Fruit fly (Drosophila melanogaster) whole organism, embryonic: Measurements from ENCODE around the gene KFase.

Experiments
- ATbp ChIP-seq: fragments of 200-800 bp; sonication (Bioruptor generic); optimal IDR thresholded peaks from 2 replicates; lab custom pipeline; 2017; ENCODE audit warnings: missing biosample characterization, mild to moderate bottlenecking, missing genetic modification characterization, missing genetic modification reagents
- Antp ChIP-seq: fragments of 200-800 bp; sonication (Bioruptor generic); optimal IDR thresholded peaks from 3 replicates; lab custom pipeline; 2016; ENCODE audit warnings: missing biosample characterization, missing genetic modification characterization
- Atf6 ChIP-seq: fragments of 200-800 bp; sonication (Bioruptor generic); IDR thresholded peaks from 2 replicates; pipeline ENCODE4 v1.3.6; 2022; ENCODE audit warnings: missing biosample characterization, missing genetic modification characterization
- B-H2 ChIP-seq: fragments of 200-800 bp; sonication (Bioruptor generic); optimal IDR thresholded peaks from 2 replicates; lab custom pipeline; 2018; ENCODE audit warnings: missing biosample characterization, mild to moderate bottlenecking, missing genetic modification characterization
- BEAF-32 ChIP-seq: fragments of 200-800 bp; sonication (Bioruptor generic); optimal IDR thresholded peaks from 3 replicates; lab custom pipeline; 2017; ENCODE audit warnings: missing biosample characterization, missing genetic modification characterization, mild to moderate bottlenecking, moderate library complexity, missing genetic modification reagents
- CG11723 ChIP-seq: fragments of 200-800 bp; sonication (Bioruptor generic); optimal IDR thresholded peaks from 2 replicates; lab custom pipeline; 2017; ENCODE audit warnings: missing biosample characterization, mild to moderate bottlenecking, missing genetic modification characterization
- CG16863 ChIP-seq: fragments of 200-800 bp; sonication (Bioruptor generic); optimal IDR thresholded peaks from 3 replicates; lab custom pipeline; 2016; ENCODE audit warnings: missing biosample characterization, missing genetic modification characterization
- CG17328 ChIP-seq: fragments of 200-800 bp; sonication (Bioruptor generic); IDR thresholded peaks from 2 replicates; pipeline ENCODE4 v1.3.6; 2022; ENCODE audit warnings: missing biosample characterization, missing genetic modification characterization
- CG17359 ChIP-seq: fragments of 200-800 bp; sonication (Bioruptor generic); optimal IDR thresholded peaks from 3 replicates; lab custom pipeline; 2018; ENCODE audit warnings: missing biosample characterization, mild to moderate bottlenecking, missing genetic modification characterization, moderate library complexity
- CG18262 ChIP-seq: fragments of 200-800 bp; optimal IDR thresholded peaks from 3 replicates; lab custom pipeline; 2019; ENCODE audit warnings: missing biosample characterization, mild to moderate bottlenecking, missing genetic modification characterization, moderate library complexity
- CG18619 ChIP-seq: fragments of 200-800 bp; sonication (Bioruptor generic); optimal IDR thresholded peaks from 3 replicates; lab custom pipeline; 2017; ENCODE audit warnings: missing biosample characterization, mild to moderate bottlenecking, missing genetic modification characterization
- CG2116 ChIP-seq: fragments of 200-800 bp; sonication (Bioruptor generic); optimal IDR thresholded peaks from 3 replicates; lab custom pipeline; 2018; ENCODE audit warnings: missing biosample characterization, mild to moderate bottlenecking, missing genetic modification characterization
- CG2129 ChIP-seq: fragments of 200-800 bp; sonication (Bioruptor generic); IDR thresholded peaks from 2 replicates; pipeline ENCODE4 v1.3.6; 2022; ENCODE audit warnings: missing biosample characterization, missing genetic modification characterization; ENCODE audit not compliant: partially characterized antibody
- CG30020 ChIP-seq: fragments of 200-800 bp; optimal IDR thresholded peaks from 2 replicates; lab custom pipeline; 2019; ENCODE audit warnings: missing biosample characterization, mild to moderate bottlenecking, missing genetic modification characterization, moderate library complexity
- CG30431 ChIP-seq: fragments of 200-800 bp; sonication (Bioruptor generic); optimal IDR thresholded peaks from 2 replicates; lab custom pipeline; 2017; ENCODE audit warnings: missing biosample characterization, missing genetic modification characterization
- CG3281 ChIP-seq: fragments of 200-800 bp; sonication (Bioruptor generic); optimal IDR thresholded peaks from 3 replicates; lab custom pipeline; 2017; ENCODE audit warnings: missing biosample characterization, mild to moderate bottlenecking, missing genetic modification characterization
- CG34224 ChIP-seq: fragments of 200-800 bp; sonication (Bioruptor generic); IDR thresholded peaks from 3 replicates; pipeline ENCODE4 v1.3.6; 2022; ENCODE audit warnings: missing biosample characterization, missing genetic modification characterization; ENCODE audit not compliant: partially characterized antibody
- CG3847 ChIP-seq: fragments of 200-800 bp; sonication (Bioruptor generic); IDR thresholded peaks from 2 replicates; pipeline ENCODE4 v1.3.6; 2022; ENCODE audit warnings: missing biosample characterization, missing genetic modification characterization
- CG6654 ChIP-seq: fragments of 200-800 bp; sonication (Bioruptor generic); optimal IDR thresholded peaks from 2 replicates; lab custom pipeline; 2017; ENCODE audit warnings: missing biosample characterization, mild to moderate bottlenecking, missing genetic modification characterization
- CG7372 ChIP-seq: fragments of 200-800 bp; sonication (Bioruptor generic); IDR thresholded peaks from 2 replicates; pipeline ENCODE4 v1.3.6; 2022; ENCODE audit warnings: missing biosample characterization, missing genetic modification characterization
- CG7987 ChIP-seq: fragments of 200-800 bp; sonication (Bioruptor generic); optimal IDR thresholded peaks from 2 replicates; lab custom pipeline; 2018; ENCODE audit warnings: missing biosample characterization, mild to moderate bottlenecking, missing genetic modification characterization, moderate library complexity
- D19A ChIP-seq: fragments of 200-800 bp; optimal IDR thresholded peaks from 3 replicates; lab custom pipeline; 2019; ENCODE audit warnings: missing biosample characterization, mild to moderate bottlenecking, missing genetic modification characterization, moderate library complexity
- Doc3 ChIP-seq: fragments of 200-800 bp; sonication (Bioruptor generic); IDR thresholded peaks from 3 replicates; pipeline ENCODE4 v1.3.6; 2022; ENCODE audit warnings: missing biosample characterization, missing genetic modification characterization; ENCODE audit not compliant: partially characterized antibody
- ERR ChIP-seq: fragments of 200-800 bp; sonication (Bioruptor generic); optimal IDR thresholded peaks from 2 replicates; lab custom pipeline; 2016; ENCODE audit warnings: missing biosample characterization, missing genetic modification characterization
- Eip74EF ChIP-seq, 2 experiments: fragments of 200-800 bp in 1 of 2; fragments of >200 bp in 1 of 2; sonication (Bioruptor generic) in 1 of 2; optimal IDR thresholded peaks; 2 replicates each; lab custom pipeline; 2017 to 2019; ENCODE audit warnings: missing biosample characterization in 2 of 2, missing genetic modification characterization in 2 of 2, mild to moderate bottlenecking in 1 of 2, moderate library complexity in 1 of 2
- NC2β ChIP-seq: fragments of 200-800 bp; sonication (Bioruptor generic); optimal IDR thresholded peaks from 2 replicates; lab custom pipeline; 2016; ENCODE audit warnings: missing biosample characterization, missing genetic modification characterization
- Nf-YA ChIP-seq: fragments of 200-800 bp; sonication (Bioruptor generic); IDR thresholded peaks from 2 replicates; pipeline ENCODE4 v1.3.6; 2022; ENCODE audit warnings: missing biosample characterization, missing genetic modification characterization
- Rfx ChIP-seq: fragments of 200-800 bp; sonication (Bioruptor generic); IDR thresholded peaks from 2 replicates; pipeline ENCODE4 v1.3.6; 2022; ENCODE audit warnings: missing biosample characterization, missing genetic modification characterization
- Sox102F ChIP-seq: fragments of 200-800 bp; sonication (Bioruptor generic); optimal IDR thresholded peaks from 2 replicates; lab custom pipeline; 2018; ENCODE audit warnings: missing biosample characterization, mild to moderate bottlenecking, missing genetic modification characterization, moderate library complexity
- Ssrp ChIP-seq: fragments of 200-800 bp; sonication (Bioruptor generic); optimal IDR thresholded peaks from 2 replicates; lab custom pipeline; 2018; ENCODE audit warnings: missing biosample characterization, mild to moderate bottlenecking, missing genetic modification characterization, moderate library complexity
- ase ChIP-seq: fragments of 200-800 bp; sonication (Bioruptor generic); IDR thresholded peaks from 3 replicates; pipeline ENCODE4 v1.3.6; 2022; ENCODE audit warnings: missing biosample characterization, missing genetic modification characterization
- bigmax ChIP-seq: fragments of 200-800 bp; sonication (Bioruptor generic); optimal IDR thresholded peaks from 2 replicates; lab custom pipeline; 2018; ENCODE audit warnings: missing biosample characterization, mild to moderate bottlenecking, missing genetic modification characterization
- eve ChIP-seq, 2 experiments: fragments of >200 bp; optimal IDR thresholded peaks; 2 replicates each; lab custom pipeline; 2017; ENCODE audit warnings: missing biosample characterization in 2 of 2, missing genetic modification characterization in 2 of 2
- lilli ChIP-seq: fragments of 200-800 bp; sonication (Bioruptor generic); optimal IDR thresholded peaks from 3 replicates; lab custom pipeline; 2016; ENCODE audit warnings: missing biosample characterization, missing genetic modification characterization
- lmd ChIP-seq: fragments of 200-800 bp; sonication (Bioruptor generic); IDR thresholded peaks from 2 replicates; pipeline ENCODE4 v1.3.6; 2022; ENCODE audit warnings: missing biosample characterization, missing genetic modification characterization
- nom ChIP-seq: fragments of 200-800 bp; sonication (Bioruptor generic); optimal IDR thresholded peaks from 2 replicates; lab custom pipeline; 2017; ENCODE audit warnings: missing biosample characterization, missing genetic modification characterization, mild to moderate bottlenecking, moderate library complexity, missing genetic modification reagents
- peb ChIP-seq: fragments of 200-800 bp; sonication (Bioruptor generic); IDR thresholded peaks from 2 replicates; pipeline ENCODE4 v1.3.6; 2022; ENCODE audit warnings: missing biosample characterization, missing genetic modification characterization
- pfk ChIP-seq: fragments of 200-800 bp; sonication (Bioruptor generic); optimal IDR thresholded peaks from 2 replicates; lab custom pipeline; 2018; ENCODE audit warnings: missing biosample characterization, mild to moderate bottlenecking, missing genetic modification characterization, moderate library complexity
- ranshi ChIP-seq: fragments of 200-800 bp; sonication (Bioruptor generic); IDR thresholded peaks from 2 replicates; pipeline ENCODE4 v1.3.6; 2022; ENCODE audit warnings: missing biosample characterization, missing genetic modification characterization
- rib ChIP-seq: fragments of 200-800 bp; sonication (Bioruptor generic); IDR thresholded peaks from 2 replicates; pipeline ENCODE4 v1.3.6; 2022; ENCODE audit warnings: missing biosample characterization, missing genetic modification characterization
- sens ChIP-seq: fragments of 200-800 bp; sonication (Bioruptor generic); peaks from one replicate; lab custom pipeline; 2016; ENCODE audit warnings: missing biosample characterization, missing genetic modification characterization
- shn ChIP-seq: fragments of 200-800 bp; sonication (Bioruptor generic); optimal IDR thresholded peaks from 3 replicates; lab custom pipeline; 2016; ENCODE audit warnings: missing biosample characterization, missing genetic modification characterization
- slp2 ChIP-seq: fragments of 200-800 bp; sonication (Bioruptor generic); optimal IDR thresholded peaks from 2 replicates; lab custom pipeline; 2016; ENCODE audit warnings: missing biosample characterization, missing genetic modification characterization
- so ChIP-seq: fragments of 200-800 bp; sonication (Bioruptor generic); IDR thresholded peaks from 3 replicates; pipeline ENCODE4 v1.3.6; 2022; ENCODE audit warnings: missing biosample characterization, missing genetic modification characterization
- sqz ChIP-seq: fragments of 200-800 bp; sonication (Bioruptor generic); optimal IDR thresholded peaks from 3 replicates; lab custom pipeline; 2018; ENCODE audit warnings: missing biosample characterization, mild to moderate bottlenecking, missing genetic modification characterization
- trem ChIP-seq: fragments of 200-800 bp; optimal IDR thresholded peaks from 3 replicates; lab custom pipeline; 2019; ENCODE audit warnings: missing biosample characterization, mild to moderate bottlenecking, missing genetic modification characterization, moderate library complexity
- trh ChIP-seq: fragments of 200-800 bp; sonication (Bioruptor generic); optimal IDR thresholded peaks from 2 replicates; lab custom pipeline; 2016; ENCODE audit warnings: missing biosample characterization, missing genetic modification characterization
- vfl ChIP-seq: fragments of 200-800 bp; sonication (Bioruptor generic); optimal IDR thresholded peaks from 2 replicates; lab custom pipeline; 2016; ENCODE audit warnings: missing biosample characterization, missing genetic modification characterization
- vvl ChIP-seq: fragments of 200-800 bp; sonication (Bioruptor generic); IDR thresholded peaks from 2 replicates; pipeline ENCODE4 v1.3.6; 2022; ENCODE audit warnings: missing biosample characterization, missing genetic modification characterization
- zen ChIP-seq: fragments of 200-800 bp; sonication (Bioruptor generic); optimal IDR thresholded peaks from 3 replicates; lab custom pipeline; 2018; ENCODE audit warnings: missing biosample characterization, mild to moderate bottlenecking, missing genetic modification characterization, moderate library complexity

KFase gene

DNA sequence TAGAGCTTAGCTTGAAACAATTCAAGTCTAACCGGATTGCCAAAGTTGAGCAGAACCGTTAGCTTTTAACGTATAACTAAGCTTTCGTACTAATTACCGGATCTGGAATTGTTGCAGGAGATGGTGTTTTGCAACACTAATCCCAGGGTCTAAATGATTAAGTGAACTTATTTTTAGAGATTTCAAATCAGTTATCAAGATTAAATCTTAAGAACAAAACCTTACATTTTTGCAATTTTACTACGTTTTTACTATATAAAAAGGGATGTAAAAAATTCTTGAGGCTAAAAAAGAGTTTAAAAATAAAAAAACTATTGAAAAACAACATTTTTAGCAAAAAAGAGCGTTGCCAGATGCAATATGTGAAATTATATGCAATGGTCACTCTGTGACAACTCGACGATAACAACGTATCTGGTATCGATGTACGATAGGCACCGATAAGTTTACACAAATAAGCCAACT lies at the start of gene KFase, which contains the start of gene epsilonCOP (continued):
- TF ChIP-seq ase (GFP tag; lab: Robert Waterston, UW) (0 out of 3 replicates have a peak, but pooled peaks have one; percentile 26), CG18619 (GFP tag; lab: Kevin White, UChicago) (no peak), lilli (peak; percentile 79), Doc3 (no peak; the same call in 2 of the 3 replicates), NC2β (GFP tag; lab: Kevin White, UChicago) (peak; percentile 71), sens (GFP tag; lab: Kevin White, UChicago) (peak; percentile 93), slp2 (GFP tag; lab: Kevin White, UChicago) (no peak), pfk (GFP tag; lab: Kevin White, UChicago) (no peak), CG16863 (peak; percentile 45), eve (GFP tag; optimal IDR thresholded peaks at IDR 0.05; lab: Kevin White, UChicago) (no peak), CG17328 (GFP tag; lab: Robert Waterston, UW) (peak; percentile 26; the same call in 1 of the 2 replicates), nom (no peak), BEAF-32 (GFP tag; lab: Kevin White, UChicago) (peak; percentile 65), CG11723 (GFP tag; lab: Kevin White, UChicago) (no peak), sqz (GFP tag; lab: Kevin White, UChicago) (peak; percentile 53), bigmax (GFP tag; lab: Kevin White, UChicago) (no peak), CG2116 (GFP tag; lab: Kevin White, UChicago) (peak; percentile 93), CG2129 (no peak), CG6654 (GFP tag; lab: Kevin White, UChicago) (no peak), trem (tag; lab: Kevin White, UChicago) (peak; percentile 85), CG7372 (GFP tag; lab: Robert Waterston, UW) (no peak), rib (GFP tag; lab: Robert Waterston, UW) (0 out of 2 replicates have a peak, but pooled peaks have one; percentile 30), CG3281 (peak; percentile 94), Atf6 (GFP tag; lab: Robert Waterston, UW) (no peak), vfl (GFP tag; lab: Kevin White, UChicago) (peak; percentile 60), zen (peak; percentile 86), CG3847 (GFP tag; lab: Robert Waterston, UW) (peak; percentile 75; the same call in 1 of the 2 replicates), CG30020 (tag; lab: Kevin White, UChicago) (peak; percentile 64), Nf-YA (GFP tag; lab: Robert Waterston, UW) (no peak), CG18262 (tag; lab: Kevin White, UChicago) (peak; percentile 65), CG34224 (peak; percentile 83), ATbp (GFP tag; lab: Kevin White, UChicago) (no peak), B-H2 (GFP tag; lab: Kevin White, UChicago) (peak; percentile 39), CG30431 (GFP tag; lab: Kevin White, UChicago) (no peak), Antp (peak; percentile 16), ranshi (GFP tag; lab: Robert Waterston, UW) (peak; percentile 43; the same call in 1 of the 2 replicates), Rfx (GFP tag; lab: Robert Waterston, UW) (peak; percentile 65; the same call in 1 of the 2 replicates), trh (GFP tag; lab: Kevin White, UChicago) (no peak), Sox102F (GFP tag; lab: Kevin White, UChicago) (peak; percentile 43), lmd (peak; percentile 31; the same call in 1 of the 2 replicates), Eip74EF (GFP tag; optimal IDR thresholded peaks at IDR 0.05; lab: Kevin White, UChicago) (peak in 1 of 2 experiments; percentile 57), peb (no peak), CG17359 (tag; lab: Kevin White, UChicago) (peak; percentile 43), shn (GFP tag; lab: Kevin White, UChicago) (peak; percentile 34), D19A (tag; lab: Kevin White, UChicago) (peak; percentile 23), vvl (GFP tag; lab: Robert Waterston, UW) (peak; percentile 67), CG7987 (peak; percentile 43), ERR (peak; percentile 43), so (GFP tag; lab: Robert Waterston, UW) (no peak), Ssrp (tag; lab: Kevin White, UChicago) (peak; percentile 20)
